Worm (Caenorhabditis elegans): Measurements from ENCODE around the gene mrpl-30.

- TF ChIP-seq lin-13 (GFP tag; optimal IDR thresholded peaks at IDR 0.05) = no peak
- TF ChIP-seq pqm-1 (tag; optimal IDR thresholded peaks at IDR 0.05) = no peak
Observed at ce11 chrIII:2368424-2368823, 42.4 kb downstream of the mrpl-30 start, which contains the start of gene H04J21.4.

Data from whole organism, L1 larva.